Fruit fly (Drosophila melanogaster) S2 (cell line): Measurements from ENCODE around the gene CG6602.

ENCODE experiments used
- CG8478 ChIP-seq: fragments of >200 bp; optimal IDR thresholded peaks from 2 replicates; lab custom pipeline; 2018
- CTCF ChIP-seq, 2 experiments: fragments of >200 bp; optimal IDR thresholded peaks; 2 replicates each; lab custom pipeline; 2018

DNA sequence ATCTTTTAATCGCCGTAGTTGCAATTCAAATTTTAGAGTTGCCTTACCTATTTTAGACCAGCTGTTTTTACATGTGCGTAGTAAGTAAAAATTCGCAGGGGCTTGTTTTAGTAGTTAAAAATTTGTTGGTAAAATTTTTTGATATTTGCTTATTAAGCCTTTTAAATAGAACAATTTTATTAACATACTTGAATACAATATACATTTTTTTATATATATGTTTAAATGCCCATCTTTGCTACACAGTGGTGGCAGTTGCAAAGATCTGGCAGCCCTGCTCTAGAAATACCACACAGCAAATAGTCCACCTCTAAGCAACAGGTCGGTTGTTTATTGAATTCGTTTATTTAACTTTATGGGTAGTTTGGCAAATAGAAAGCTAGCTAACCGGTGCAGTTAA is 22.8 kb downstream of the CG6602 start, which contains the start of the genes CG10467 and loj:
- TF ChIP-seq CG8478 (no peak), CTCF (optimal IDR thresholded peaks at IDR 0.05; lab: Kevin White, UChicago) (no peak)
